Worm (Caenorhabditis elegans) whole organism, young adult: ENCODE measurements around the gene eri-9.
"Not testable (repeated sequence)": the region's sequence is repeated elsewhere in the genome, so short reads cannot be mapped to it uniquely, and the experiment has no call there.

Experiments used
- C06A6.2 ChIP-seq: fragments of 200-800 bp; sonication (Bioruptor generic); conservative IDR thresholded peaks from 2 replicates; pipeline ENCODE4 v1.3.6; 2022; ENCODE audit warnings: missing genetic modification characterization, missing compliant biosample characterization
- C17E4.6 ChIP-seq: fragments of 200-800 bp; sonication (Bioruptor generic); IDR thresholded peaks from 2 replicates; pipeline ENCODE4 v1.3.6; 2022; ENCODE audit warnings: missing genetic modification reagents, missing genetic modification characterization, missing compliant biosample characterization
- D2030.7 ChIP-seq: fragments of 200-800 bp; sonication (Bioruptor generic); IDR thresholded peaks from 2 replicates; pipeline ENCODE4 v1.3.6; 2022; ENCODE audit warnings: missing genetic modification reagents, missing genetic modification characterization, missing compliant biosample characterization
- F33H1.4 ChIP-seq: fragments of 200-800 bp; sonication (Bioruptor generic); IDR thresholded peaks from 2 replicates; pipeline ENCODE4 v1.3.6; 2022; ENCODE audit warnings: missing genetic modification reagents, missing genetic modification characterization, missing compliant biosample characterization
- F39B2.1 ChIP-seq: fragments of 200-800 bp; sonication (Bioruptor generic); IDR thresholded peaks from 2 replicates; pipeline ENCODE4 v1.3.6; 2022; ENCODE audit warnings: missing genetic modification reagents, missing genetic modification characterization, missing compliant biosample characterization
- F52B5.7 ChIP-seq: sonication (generic microtip); optimal IDR thresholded peaks from 2 replicates; lab custom pipeline; 2016; ENCODE audit warnings: mild to moderate bottlenecking, missing genetic modification characterization, missing compliant biosample characterization
- K12H6.12 ChIP-seq: fragments of 200-800 bp; sonication (Bioruptor generic); optimal IDR thresholded peaks from 2 replicates; lab custom pipeline; 2018; ENCODE audit warnings: mild to moderate bottlenecking, missing genetic modification characterization, missing compliant biosample characterization
- T07F8.4 ChIP-seq: sonication (generic microtip); optimal IDR thresholded peaks from 2 replicates; lab custom pipeline; 2016; ENCODE audit warnings: mild to moderate bottlenecking, missing genetic modification characterization, moderate library complexity, missing compliant biosample characterization
- T26A5.8 ChIP-seq: sonication (generic microtip); optimal IDR thresholded peaks from 2 replicates; lab custom pipeline; 2016; ENCODE audit warnings: missing genetic modification characterization, missing compliant biosample characterization
- Y53G8AR.9 ChIP-seq: fragments of 200-800 bp; sonication (Bioruptor generic); conservative IDR thresholded peaks from 2 replicates; pipeline ENCODE4 v1.3.6; 2022; ENCODE audit warnings: missing genetic modification reagents, missing genetic modification characterization, missing compliant biosample characterization
- Y79H2A.3 ChIP-seq: fragments of 200-800 bp; sonication (Bioruptor generic); conservative IDR thresholded peaks from 2 replicates; pipeline ENCODE4 v1.3.6; 2022; ENCODE audit warnings: missing genetic modification reagents, missing genetic modification characterization, missing compliant biosample characterization
- athp-1 ChIP-seq: sonication (generic microtip); optimal IDR thresholded peaks from 2 replicates; lab custom pipeline; 2017; ENCODE audit warnings: mild to moderate bottlenecking, missing genetic modification characterization, missing compliant biosample characterization
- attf-5 ChIP-seq: fragments of 200-800 bp; sonication (Bioruptor generic); optimal IDR thresholded peaks from 2 replicates; lab custom pipeline; 2018; ENCODE audit warnings: mild to moderate bottlenecking, missing genetic modification characterization, missing compliant biosample characterization
- bed-2 ChIP-seq: fragments of 200-800 bp; sonication (Bioruptor generic); IDR thresholded peaks from 2 replicates; pipeline ENCODE4 v1.3.6; 2022; ENCODE audit warnings: missing genetic modification reagents, missing genetic modification characterization, missing compliant biosample characterization
- ccch-3 ChIP-seq: fragments of 200-800 bp; sonication (Bioruptor generic); optimal IDR thresholded peaks from 2 replicates; lab custom pipeline; 2018; ENCODE audit warnings: mild to moderate bottlenecking, missing genetic modification characterization, missing compliant biosample characterization
- cebp-1 ChIP-seq, 2 experiments: fragments of 200-800 bp in 1 of 2; sonication (Bioruptor generic) in 1 of 2; sonication (generic microtip) in 1 of 2; IDR thresholded peaks in 1 of 2; optimal IDR thresholded peaks in 1 of 2; 2 replicates each; pipeline versions ENCODE4 v1.3.6 to Lab custom; 2017 to 2022; ENCODE audit warnings: missing compliant biosample characterization in 2 of 2, missing genetic modification characterization in 2 of 2, mild to moderate bottlenecking in 1 of 2, missing genetic modification reagents in 1 of 2, moderate library complexity in 1 of 2
- ceh-100 ChIP-seq: fragments of 200-800 bp; sonication (Bioruptor generic); IDR thresholded peaks from 2 replicates; pipeline ENCODE4 v1.3.6; 2022; ENCODE audit warnings: missing genetic modification reagents, missing genetic modification characterization, missing compliant biosample characterization
- ceh-40 ChIP-seq: fragments of 200-800 bp; sonication (Bioruptor generic); IDR thresholded peaks from 2 replicates; pipeline ENCODE4 v1.3.6; 2022; ENCODE audit warnings: missing genetic modification characterization, missing compliant biosample characterization
- ceh-79 ChIP-seq: sonication (generic microtip); optimal IDR thresholded peaks from 2 replicates; lab custom pipeline; 2017; ENCODE audit warnings: mild to moderate bottlenecking, missing genetic modification characterization, missing compliant biosample characterization
- die-1 ChIP-seq: sonication (generic microtip); optimal IDR thresholded peaks from 2 replicates; lab custom pipeline; 2016; ENCODE audit warnings: missing genotype, mild to moderate bottlenecking, missing genetic modification characterization, missing compliant biosample characterization
- egl-18 ChIP-seq: fragments of 200-800 bp; sonication (Bioruptor generic); IDR thresholded peaks from 2 replicates; pipeline ENCODE4 v1.3.6; 2022; ENCODE audit warnings: missing genetic modification reagents, missing genetic modification characterization, missing compliant biosample characterization
- ets-4 ChIP-seq: fragments of 200-800 bp; sonication (Bioruptor generic); optimal IDR thresholded peaks from 2 replicates; lab custom pipeline; 2018; ENCODE audit warnings: mild to moderate bottlenecking, missing genetic modification characterization, missing compliant biosample characterization
- him-1 ChIP-seq: sonication (generic microtip); optimal IDR thresholded peaks from 2 replicates; lab custom pipeline; 2016; ENCODE audit warnings: missing genotype, missing genetic modification reagents, missing genetic modification characterization, missing compliant biosample characterization
- hlh-12 ChIP-seq: sonication (generic microtip); optimal IDR thresholded peaks from 2 replicates; lab custom pipeline; 2016; ENCODE audit warnings: missing genetic modification characterization, missing compliant biosample characterization
- hlh-26 ChIP-seq: fragments of 200-800 bp; sonication (Bioruptor generic); conservative IDR thresholded peaks from 2 replicates; pipeline ENCODE4 v1.3.6; 2022; ENCODE audit warnings: missing genetic modification reagents, missing genetic modification characterization, missing compliant biosample characterization
- hrde-1 ChIP-seq: sonication (generic microtip); optimal IDR thresholded peaks from 2 replicates; lab custom pipeline; 2016; ENCODE audit warnings: missing genetic modification characterization, mild to moderate bottlenecking, missing compliant biosample characterization, moderate library complexity, missing genotype, missing genetic modification reagents, borderline replicate concordance
- hsf-1 ChIP-seq: fragments of 200-800 bp; sonication (Bioruptor generic); IDR thresholded peaks from 2 replicates; pipeline ENCODE4 v1.3.6; 2022; ENCODE audit warnings: missing genetic modification reagents, missing genetic modification characterization, missing compliant biosample characterization
- lin-26 ChIP-seq: fragments of 200-800 bp; sonication (Bioruptor generic); IDR thresholded peaks from 2 replicates; pipeline ENCODE4 v1.3.6; 2022; ENCODE audit warnings: missing genetic modification reagents, missing genetic modification characterization, missing compliant biosample characterization
- lin-35 ChIP-seq, 3 experiments: fragments of 150-350 bp in 2 of 3; sonication (generic microtip) in 1 of 3; optimal IDR thresholded peaks; 2 replicates each; lab custom pipeline; 2014 to 2018; ENCODE audit warnings: missing biosample characterization in 3 of 3, missing genetic modification characterization in 3 of 3, missing genetic modification reagents in 3 of 3
- lir-1 ChIP-seq: fragments of 200-800 bp; sonication (Bioruptor generic); conservative IDR thresholded peaks from 2 replicates; pipeline ENCODE4 v1.3.6; 2022; ENCODE audit warnings: missing genetic modification reagents, missing genetic modification characterization, missing compliant biosample characterization
- madf-10 ChIP-seq: sonication (generic microtip); optimal IDR thresholded peaks from 2 replicates; lab custom pipeline; 2016; ENCODE audit warnings: mild to moderate bottlenecking, missing genetic modification characterization, missing compliant biosample characterization
- madf-6 ChIP-seq: fragments of 200-800 bp; sonication (Bioruptor generic); IDR thresholded peaks from 2 replicates; pipeline ENCODE4 v1.3.6; 2022; ENCODE audit warnings: missing genetic modification reagents, missing genetic modification characterization, missing compliant biosample characterization
- madf-8 ChIP-seq: fragments of 200-800 bp; sonication (Bioruptor generic); conservative IDR thresholded peaks from 2 replicates; pipeline ENCODE4 v1.3.6; 2022; ENCODE audit warnings: missing genetic modification reagents, missing genetic modification characterization, missing compliant biosample characterization
- nfya-2 ChIP-seq: fragments of 200-800 bp; sonication (Bioruptor generic); IDR thresholded peaks from 2 replicates; pipeline ENCODE4 v1.3.6; 2022; ENCODE audit warnings: missing genetic modification reagents, missing genetic modification characterization, missing compliant biosample characterization
- nfyb-1 ChIP-seq: fragments of 200-800 bp; sonication (Bioruptor generic); IDR thresholded peaks from 2 replicates; pipeline ENCODE4 v1.3.6; 2022; ENCODE audit warnings: missing genetic modification reagents, missing genetic modification characterization, missing compliant biosample characterization
- nhr-27 ChIP-seq: fragments of 200-800 bp; sonication (Bioruptor generic); optimal IDR thresholded peaks from 2 replicates; lab custom pipeline; 2018; ENCODE audit warnings: mild to moderate bottlenecking, missing genetic modification characterization, moderate library complexity, missing compliant biosample characterization
- nhr-80 ChIP-seq: sonication (generic microtip); optimal IDR thresholded peaks from 2 replicates; lab custom pipeline; 2016; ENCODE audit warnings: missing genetic modification characterization, missing compliant biosample characterization
- rpc-1 ChIP-seq, 2 experiments: fragments of 150-350 bp in 1 of 2; sonication (generic microtip) in 1 of 2; optimal IDR thresholded peaks; 2 replicates each; lab custom pipeline; 2014 to 2018; ENCODE audit warnings: missing biosample characterization in 1 of 2, missing genetic modification characterization in 1 of 2, missing genetic modification reagents in 1 of 2, missing genotype in 1 of 2
- snpc-1.1 ChIP-seq: sonication (generic microtip); optimal IDR thresholded peaks from 2 replicates; lab custom pipeline; 2017; ENCODE audit warnings: missing genetic modification characterization, mild to moderate bottlenecking, missing compliant biosample characterization, antibody characterized with exemption, moderate library complexity, missing genotype, missing genetic modification reagents; ENCODE audit not compliant: insufficient read depth
- somi-1 ChIP-seq: fragments of 200-800 bp; sonication (Bioruptor generic); optimal IDR thresholded peaks from 2 replicates; lab custom pipeline; 2018; ENCODE audit warnings: mild to moderate bottlenecking, missing genetic modification characterization, missing compliant biosample characterization
- unc-130 ChIP-seq: sonication (generic microtip); optimal IDR thresholded peaks from 2 replicates; lab custom pipeline; 2016; ENCODE audit warnings: missing genetic modification reagents, missing genetic modification characterization, missing compliant biosample characterization
- unc-62 ChIP-seq: fragments of 150-350 bp; optimal IDR thresholded peaks from 2 replicates; lab custom pipeline; 2014; ENCODE audit warnings: missing biosample characterization, missing genetic modification reagents, missing genetic modification characterization
- zim-3 ChIP-seq: sonication (generic microtip); optimal IDR thresholded peaks from 2 replicates; lab custom pipeline; 2017; ENCODE audit warnings: mild to moderate bottlenecking, missing genetic modification characterization, moderate library complexity, missing compliant biosample characterization
- ztf-18 ChIP-seq: sonication (generic microtip); optimal IDR thresholded peaks from 2 replicates; lab custom pipeline; 2016; ENCODE audit warnings: missing genotype, mild to moderate bottlenecking, missing genetic modification characterization, missing compliant biosample characterization
- ztf-28 ChIP-seq: fragments of 200-800 bp; sonication (Bioruptor generic); IDR thresholded peaks from 2 replicates; pipeline ENCODE4 v1.3.6; 2022; ENCODE audit warnings: missing genetic modification reagents, missing genetic modification characterization, missing compliant biosample characterization

eri-9 gene

DNA sequence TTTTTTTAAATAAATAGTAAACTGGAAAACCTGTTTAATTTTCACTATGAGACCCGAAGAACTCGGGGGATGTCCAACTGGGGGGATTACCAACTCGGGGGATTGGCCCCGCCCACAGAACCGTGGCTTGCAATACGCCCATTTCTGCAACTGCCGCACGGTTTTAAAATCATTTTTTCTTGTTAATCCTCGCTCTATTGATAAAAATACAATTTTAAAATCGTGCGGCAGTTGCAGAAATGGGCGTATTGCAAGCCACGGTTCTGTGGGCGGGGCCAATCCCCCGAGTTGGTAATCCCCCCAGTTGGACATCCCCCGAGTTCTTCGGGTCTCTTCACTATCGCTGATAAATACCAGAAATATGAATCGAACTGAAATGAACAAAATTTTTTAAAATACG lies 10.2 kb upstream of the eri-9 start, which contains the start of gene mmab-1 (continued):
- TF ChIP-seq attf-5 (peak; percentile 34), ztf-18 (tag; lab: Kevin White, UChicago) (peak; percentile 6), cebp-1 (tag; optimal IDR thresholded peaks at IDR 0.05; lab: Kevin White, UChicago) (peak; percentile 36), nfyb-1 (GFP tag; lab: Robert Waterston, UW) (peak; percentile 55), lin-26 (GFP tag; lab: Robert Waterston, UW) (peak; percentile 18; the same call in 1 of the 2 replicates), C06A6.2 (peak; percentile 84), ceh-100 (GFP tag; lab: Robert Waterston, UW) (peak; percentile 90)
- not testable (repeated sequence) for TF ChIP-seq cebp-1 (GFP tag; IDR thresholded peaks at IDR 0.05; lab: Robert Waterston, UW)

DNA sequence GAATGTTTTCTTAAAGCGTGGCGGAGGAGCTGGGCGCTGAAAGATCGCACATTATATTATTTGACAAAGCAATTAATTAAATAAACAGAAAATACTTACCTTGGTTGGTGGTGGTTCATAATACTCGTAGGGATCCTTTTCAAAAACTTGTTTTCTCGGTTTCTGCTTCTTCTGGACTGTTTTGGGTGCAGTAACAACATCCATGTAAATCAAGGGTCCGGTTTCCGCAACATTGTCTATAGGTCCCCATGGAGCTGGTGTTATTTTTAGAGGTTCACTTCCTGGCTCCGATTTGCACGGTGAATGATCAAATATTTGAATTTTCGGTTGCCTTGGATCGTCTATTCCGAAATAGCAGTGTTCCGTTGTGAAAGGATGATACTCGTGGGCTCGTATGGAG lies 8.1 kb upstream of the eri-9 start:
- no peak for TF ChIP-seq athp-1
- TF ChIP-seq madf-6 (GFP tag; lab: Robert Waterston, UW) = no peak
- no peak for TF ChIP-seq lin-35 (GFP tag; optimal IDR thresholded peaks at IDR 0.05; lab: Kevin White, UChicago)
- TF ChIP-seq K12H6.12 = no peak
- TF ChIP-seq rpc-1 (optimal IDR thresholded peaks at IDR 0.05; lab: Kevin White, UChicago) = no peak
- no peak for TF ChIP-seq rpc-1 (tag; optimal IDR thresholded peaks at IDR 0.05; lab: Kevin White, UChicago)
- TF ChIP-seq F52B5.7 (tag; lab: Kevin White, UChicago) = no peak
- TF ChIP-seq hsf-1 = no peak
- TF ChIP-seq ceh-40 (GFP tag; lab: Robert Waterston, UW) = no peak
- no peak for TF ChIP-seq ztf-28 (GFP tag; lab: Robert Waterston, UW)
- TF ChIP-seq hrde-1 = no peak
- no peak for TF ChIP-seq unc-62 (GFP tag; lab: Kevin White, UChicago)
- TF ChIP-seq Y79H2A.3 (GFP tag; lab: Robert Waterston, UW) = no peak
- no peak for TF ChIP-seq somi-1 (GFP tag; lab: Kevin White, UChicago)
- no peak for TF ChIP-seq hlh-26 (GFP tag; lab: Robert Waterston, UW)
- TF ChIP-seq hlh-12 (tag; lab: Kevin White, UChicago) = no peak

DNA sequence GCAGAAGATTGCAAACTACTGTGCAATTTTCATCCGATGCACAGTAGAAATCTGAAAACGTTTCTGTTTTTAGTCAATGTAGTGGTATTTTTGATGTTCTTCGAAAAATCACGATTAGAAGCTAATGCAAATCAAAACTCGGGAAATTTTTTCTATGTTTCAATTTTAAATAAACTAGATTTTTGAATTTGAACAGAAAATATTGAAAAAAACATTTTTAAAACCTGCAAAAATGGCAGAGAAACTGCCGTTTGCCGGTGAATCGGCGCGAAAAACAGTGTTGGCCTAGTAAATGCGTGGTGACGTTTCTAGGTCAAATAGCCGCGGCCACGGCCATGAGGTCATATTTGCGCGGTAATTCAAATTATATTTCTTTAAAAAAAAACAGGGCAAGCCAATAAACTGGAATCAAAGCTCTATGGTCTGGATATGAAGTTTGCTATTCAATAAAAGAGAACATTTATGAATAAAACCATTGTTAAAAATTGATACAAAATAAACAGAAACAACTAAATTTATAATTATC lies 2.0 kb upstream of the eri-9 start, which contains the start of gene set-2:
Gene set-2, minus strand, starts transcription at position 51 of the 526 bp plus-strand sequence.
- no peak for TF ChIP-seq ccch-3 (GFP tag; lab: Kevin White, UChicago)
- peak; percentile 3 for TF ChIP-seq him-1 (tag; lab: Kevin White, UChicago)
- no peak for TF ChIP-seq die-1 (tag; lab: Kevin White, UChicago)
- TF ChIP-seq bed-2 (GFP tag; lab: Robert Waterston, UW) = peak; percentile 92
- TF ChIP-seq madf-10 (tag; lab: Kevin White, UChicago) = peak; percentile 55
- peak; percentile 76 for TF ChIP-seq F33H1.4 (GFP tag; lab: Robert Waterston, UW)
- TF ChIP-seq ceh-79 = no peak
- TF ChIP-seq unc-130 (GFP tag; lab: Kevin White, UChicago) = peak; percentile 95
- peak; percentile 75 for TF ChIP-seq athp-1
- peak; percentile 84 for TF ChIP-seq lir-1 (GFP tag; lab: Robert Waterston, UW)
- TF ChIP-seq snpc-1.1 = peak; percentile 40
- no peak for TF ChIP-seq unc-62 (GFP tag; lab: Kevin White, UChicago)
- TF ChIP-seq T26A5.8 (tag; lab: Kevin White, UChicago) = no peak
- TF ChIP-seq nfya-2 = no peak
- TF ChIP-seq nhr-80 (tag; lab: Kevin White, UChicago) = peak; percentile 30
- peak; percentile 81; the same call in 1 of the 2 replicates for TF ChIP-seq F39B2.1
- no peak for TF ChIP-seq T07F8.4 (tag; lab: Kevin White, UChicago)
- TF ChIP-seq madf-8 (GFP tag; lab: Robert Waterston, UW) = peak; percentile 77
- TF ChIP-seq K12H6.12 = peak; percentile 59
- TF ChIP-seq ets-4 (GFP tag; lab: Kevin White, UChicago) = no peak
- no peak for TF ChIP-seq zim-3
- TF ChIP-seq egl-18 (GFP tag; lab: Robert Waterston, UW) = no peak
- TF ChIP-seq ztf-28 (GFP tag; lab: Robert Waterston, UW) = peak; percentile 81; the same call in 1 of the 2 replicates
- TF ChIP-seq Y53G8AR.9 (GFP tag; lab: Robert Waterston, UW) = peak; percentile 51; the same call in 1 of the 2 replicates
- TF ChIP-seq C17E4.6 (GFP tag; lab: Robert Waterston, UW) = peak; percentile 59; the same call in 1 of the 2 replicates
- no peak for TF ChIP-seq nhr-27
- TF ChIP-seq D2030.7 (GFP tag; lab: Robert Waterston, UW) = peak; percentile 80
